Fruit fly (Drosophila melanogaster) S2 (cell line): ENCODE measurements around the gene Usp14.

Experiments used
- CG8478 ChIP-seq: fragments of >200 bp; optimal IDR thresholded peaks from 2 replicates; lab custom pipeline; 2018
- CTCF ChIP-seq, 2 experiments: fragments of >200 bp; optimal IDR thresholded peaks; 2 replicates each; lab custom pipeline; 2018

DNA sequence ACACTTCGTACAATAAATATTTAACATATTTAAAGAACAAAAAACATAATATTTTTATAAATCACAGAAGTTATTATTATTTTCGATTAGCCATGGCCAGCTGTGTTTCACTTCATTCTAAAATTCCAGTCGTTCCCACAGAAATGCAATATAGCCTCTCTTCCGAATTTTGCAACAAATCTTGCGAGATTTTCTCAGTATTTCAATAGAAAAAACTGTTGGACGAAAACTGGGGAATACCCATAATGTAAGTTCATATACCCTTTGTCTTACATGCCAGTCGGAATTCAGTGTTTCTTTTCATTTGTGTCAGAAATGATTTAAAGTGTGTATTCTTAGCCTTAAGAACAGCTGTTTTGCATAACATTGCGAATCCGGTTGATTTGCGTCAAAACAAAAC is 42.3 kb upstream of the Usp14 start, which contains the start of the genes CtsL4 and ClpP:
- TF ChIP-seq CTCF (optimal IDR thresholded peaks at IDR 0.05; lab: Kevin White, UChicago): no peak
- TF ChIP-seq CG8478: no peak
